Worm (Caenorhabditis elegans): ENCODE data around the gene dmd-5.

ce11 chrII:5727707-5728106, 46.3 kb downstream of the dmd-5 start, which contains the start of gene rab-3:
- TF ChIP-seq mep-1 (tag; optimal IDR thresholded peaks at IDR 0.05) (no peak), nhr-76 (tag; optimal IDR thresholded peaks at IDR 0.05) (no peak), nhr-12 (tag; optimal IDR thresholded peaks at IDR 0.05) (no peak), elt-1 (tag; optimal IDR thresholded peaks at IDR 0.05; ENCODE audit: borderline replicate concordance, insufficient read depth) (no peak), blmp-1 (tag; optimal IDR thresholded peaks at IDR 0.05) (no peak), lin-13 (tag; optimal IDR thresholded peaks at IDR 0.05) (no peak), snpc-4 (tag; optimal IDR thresholded peaks at IDR 0.05) (no peak), nhr-237 (tag; optimal IDR thresholded peaks at IDR 0.05) (no peak), elt-3 (tag; optimal IDR thresholded peaks at IDR 0.05) (no peak), pha-4 (tag; optimal IDR thresholded peaks at IDR 0.05) (no peak), mab-5 (tag; optimal IDR thresholded peaks at IDR 0.05) (no peak), ztf-11 (tag; optimal IDR thresholded peaks at IDR 0.05) (no peak), unc-39 (tag; optimal IDR thresholded peaks at IDR 0.05) (no peak), unc-62 (GFP tag; optimal IDR thresholded peaks at IDR 0.05) (no peak)

Measured in whole organism, mixed stage, embryonic.